Worm (Caenorhabditis elegans) whole organism, L1 larva: ENCODE data around the gene ZC155.4.

ENCODE experiments used
- C04F5.9 ChIP-seq: sonication (generic microtip); optimal IDR thresholded peaks from 2 replicates; lab custom pipeline; 2016; ENCODE audit warnings: missing genetic modification characterization, missing compliant biosample characterization
- C16A3.4 ChIP-seq: fragments of 150-350 bp; optimal IDR thresholded peaks from 2 replicates; lab custom pipeline; 2014; ENCODE audit warnings: missing biosample characterization, missing genetic modification characterization
- C34B4.2 ChIP-seq: sonication (generic microtip); optimal IDR thresholded peaks from 2 replicates; lab custom pipeline; 2017; ENCODE audit warnings: mild to moderate bottlenecking, missing genetic modification characterization, missing compliant biosample characterization
- F16B12.6 ChIP-seq: fragments of 150-350 bp; optimal IDR thresholded peaks from 2 replicates; lab custom pipeline; 2014; ENCODE audit warnings: missing biosample characterization, missing genetic modification characterization
- Y116A8C.19 ChIP-seq: sonication (generic microtip); optimal IDR thresholded peaks from 2 replicates; lab custom pipeline; 2016; ENCODE audit warnings: missing compliant biosample characterization, missing genetic modification characterization, borderline replicate concordance
- alr-1 ChIP-seq: fragments of 200-800 bp; sonication (Bioruptor generic); optimal IDR thresholded peaks from 2 replicates; lab custom pipeline; 2018; ENCODE audit warnings: borderline replicate concordance, mild to moderate bottlenecking, missing genetic modification characterization, missing compliant biosample characterization
- ces-1 ChIP-seq: fragments of 150-350 bp; optimal IDR thresholded peaks from 2 replicates; lab custom pipeline; 2014; ENCODE audit warnings: missing biosample characterization, missing genetic modification reagents, missing genetic modification characterization
- efl-1 ChIP-seq, 4 experiments: fragments of 150-350 bp; optimal IDR thresholded peaks in 3 of 4; peaks in 1 of 4; 1 replicate in 1 of 4; 2 replicates in 3 of 4; lab custom pipeline; 2014; ENCODE audit warnings: missing biosample characterization in 2 of 4, missing genetic modification characterization in 2 of 4, missing genetic modification reagents in 2 of 4
- efl-3 ChIP-seq: fragments of 200-800 bp; sonication (Bioruptor generic); optimal IDR thresholded peaks from 2 replicates; lab custom pipeline; 2018; ENCODE audit warnings: mild to moderate bottlenecking, missing genetic modification characterization, missing compliant biosample characterization
- egl-13 ChIP-seq: sonication (generic microtip); optimal IDR thresholded peaks from 2 replicates; lab custom pipeline; 2016; ENCODE audit warnings: missing genotype, missing genetic modification reagents, missing genetic modification characterization, missing compliant biosample characterization
- elt-2 ChIP-seq: sonication (generic microtip); optimal IDR thresholded peaks from 2 replicates; lab custom pipeline; 2016; ENCODE audit warnings: missing genetic modification characterization, mild to moderate bottlenecking, inconsistent platforms, missing compliant biosample characterization, missing genetic modification reagents
- elt-3 ChIP-seq, 6 experiments: fragments of 150-350 bp in 1 of 6; sonication (generic microtip); optimal IDR thresholded peaks; 2 replicates each; lab custom pipeline; 2017 to 2018; ENCODE audit warnings: missing biosample characterization in 6 of 6, missing genetic modification characterization in 6 of 6, inconsistent platforms in 1 of 6
- ets-5 ChIP-seq: fragments of 200-800 bp; sonication (Bioruptor generic); IDR thresholded peaks from 2 replicates; pipeline ENCODE4 v1.3.6; 2022; ENCODE audit warnings: missing genetic modification characterization, missing compliant biosample characterization
- grh-1 ChIP-seq: fragments of 200-800 bp; sonication (Bioruptor generic); IDR thresholded peaks from 2 replicates; pipeline ENCODE4 v1.3.6; 2022; ENCODE audit warnings: missing genetic modification reagents, missing genetic modification characterization, missing compliant biosample characterization
- isw-1 ChIP-seq: fragments of 200-800 bp; sonication (Bioruptor generic); IDR thresholded peaks from 2 replicates; pipeline ENCODE4 v1.3.6; 2022; ENCODE audit warnings: missing genetic modification characterization, missing compliant biosample characterization
- jun-1 ChIP-seq: fragments of 150-350 bp; optimal IDR thresholded peaks from 2 replicates; lab custom pipeline; 2014; ENCODE audit warnings: missing biosample characterization, missing genetic modification reagents, missing genetic modification characterization
- lin-13 ChIP-seq: fragments of 150-350 bp; optimal IDR thresholded peaks from 2 replicates; lab custom pipeline; 2014; ENCODE audit warnings: missing biosample characterization, missing genetic modification reagents, missing genetic modification characterization
- lin-14 ChIP-seq: fragments of 200-800 bp; sonication (Bioruptor generic); optimal IDR thresholded peaks from 2 replicates; lab custom pipeline; 2018; ENCODE audit warnings: mild to moderate bottlenecking, missing genetic modification characterization, moderate library complexity, missing compliant biosample characterization
- lin-35 ChIP-seq, 2 experiments: fragments of 150-350 bp; optimal IDR thresholded peaks; 2 replicates each; lab custom pipeline; 2014; ENCODE audit warnings: missing biosample characterization in 2 of 2, missing genetic modification characterization in 2 of 2, missing genetic modification reagents in 2 of 2
- lin-39 ChIP-seq: fragments of 150-350 bp; optimal IDR thresholded peaks from 2 replicates; lab custom pipeline; 2014; ENCODE audit warnings: missing biosample characterization, missing genetic modification reagents, missing genetic modification characterization
- lir-3 ChIP-seq: sonication (generic microtip); optimal IDR thresholded peaks from 2 replicates; lab custom pipeline; 2016; ENCODE audit warnings: mild to moderate bottlenecking, missing genetic modification characterization, moderate library complexity, missing compliant biosample characterization; ENCODE audit not compliant: poor library complexity
- lsy-2 ChIP-seq, 2 experiments: fragments of 150-350 bp; optimal IDR thresholded peaks; 2 replicates each; lab custom pipeline; 2014; ENCODE audit warnings: missing biosample characterization in 2 of 2, missing genetic modification characterization in 2 of 2
- mab-9 ChIP-seq: fragments of 200-800 bp; sonication (Bioruptor generic); IDR thresholded peaks from 2 replicates; pipeline ENCODE4 v1.3.6; 2022; ENCODE audit warnings: missing genetic modification reagents, missing genetic modification characterization, missing compliant biosample characterization
- nhr-12 ChIP-seq: sonication (generic microtip); optimal IDR thresholded peaks from 2 replicates; lab custom pipeline; 2017; ENCODE audit warnings: missing biosample characterization, missing genetic modification characterization
- nhr-19 ChIP-seq: fragments of 200-800 bp; sonication (Bioruptor generic); conservative IDR thresholded peaks from 2 replicates; pipeline ENCODE4 v1.3.6; 2022; ENCODE audit warnings: missing genetic modification characterization, missing compliant biosample characterization
- nhr-20 ChIP-seq: sonication (generic microtip); optimal IDR thresholded peaks from 2 replicates; lab custom pipeline; 2016; ENCODE audit warnings: mild to moderate bottlenecking, missing genetic modification characterization, missing compliant biosample characterization
- nhr-28 ChIP-seq: fragments of 150-350 bp; optimal IDR thresholded peaks from 2 replicates; lab custom pipeline; 2014; ENCODE audit warnings: missing biosample characterization, missing genetic modification characterization
- nhr-47 ChIP-seq: sonication (generic microtip); optimal IDR thresholded peaks from 2 replicates; lab custom pipeline; 2016; ENCODE audit warnings: mild to moderate bottlenecking, missing genetic modification characterization, moderate library complexity, missing compliant biosample characterization
- nhr-71 ChIP-seq: sonication (generic microtip); optimal IDR thresholded peaks from 2 replicates; lab custom pipeline; 2016; ENCODE audit warnings: mild to moderate bottlenecking, missing genetic modification characterization, moderate library complexity, missing compliant biosample characterization
- nhr-76 ChIP-seq: sonication (generic microtip); optimal IDR thresholded peaks from 2 replicates; lab custom pipeline; 2017; ENCODE audit warnings: missing biosample characterization, missing genetic modification characterization
- nhr-85 ChIP-seq: sonication (generic microtip); peaks from one replicate; lab custom pipeline; 2016; ENCODE audit warnings: missing genetic modification characterization, inconsistent platforms, missing compliant biosample characterization
- nhr-90 ChIP-seq: sonication (generic microtip); optimal IDR thresholded peaks from 2 replicates; lab custom pipeline; 2016; ENCODE audit warnings: mild to moderate bottlenecking, missing genetic modification characterization, missing compliant biosample characterization; ENCODE audit not compliant: poor library complexity
- pag-3 ChIP-seq: sonication (generic microtip); optimal IDR thresholded peaks from 2 replicates; lab custom pipeline; 2017; ENCODE audit warnings: missing genetic modification characterization, mild to moderate bottlenecking, missing compliant biosample characterization, antibody characterized with exemption, borderline replicate concordance; ENCODE audit not compliant: insufficient read depth
- pqm-1 ChIP-seq: sonication (generic microtip); optimal IDR thresholded peaks from 3 replicates; lab custom pipeline; 2017; ENCODE audit warnings: missing biosample characterization, missing genetic modification characterization
- snpc-4 ChIP-seq: fragments of 150-350 bp; optimal IDR thresholded peaks from 2 replicates; lab custom pipeline; 2014; ENCODE audit warnings: missing biosample characterization, missing genetic modification characterization
- snu-23 ChIP-seq: sonication (generic microtip); optimal IDR thresholded peaks from 2 replicates; lab custom pipeline; 2016; ENCODE audit warnings: missing genetic modification characterization, missing compliant biosample characterization
- sup-37 ChIP-seq: fragments of 200-800 bp; sonication (Bioruptor generic); optimal IDR thresholded peaks from 2 replicates; lab custom pipeline; 2018; ENCODE audit warnings: mild to moderate bottlenecking, missing genetic modification characterization, missing compliant biosample characterization
- tbx-2 ChIP-seq: sonication (generic microtip); optimal IDR thresholded peaks from 2 replicates; lab custom pipeline; 2016; ENCODE audit warnings: missing genetic modification characterization, missing compliant biosample characterization
- tlp-1 ChIP-seq: fragments of 150-350 bp; optimal IDR thresholded peaks from 2 replicates; lab custom pipeline; 2014; ENCODE audit warnings: missing biosample characterization, missing genetic modification characterization
- unc-30 ChIP-seq: sonication (generic microtip); optimal IDR thresholded peaks from 2 replicates; lab custom pipeline; 2017; ENCODE audit warnings: missing biosample characterization, missing genetic modification characterization
- unc-62 ChIP-seq: fragments of 150-350 bp; optimal IDR thresholded peaks from 2 replicates; lab custom pipeline; 2014; ENCODE audit warnings: missing biosample characterization, missing genetic modification reagents, missing genetic modification characterization
- zag-1 ChIP-seq: fragments of 150-350 bp; optimal IDR thresholded peaks from 2 replicates; lab custom pipeline; 2014; ENCODE audit warnings: missing biosample characterization, missing genetic modification characterization
- zip-4 ChIP-seq: fragments of 200-800 bp; sonication (Bioruptor generic); optimal IDR thresholded peaks from 2 replicates; lab custom pipeline; 2018; ENCODE audit warnings: mild to moderate bottlenecking, missing genetic modification characterization, moderate library complexity, missing compliant biosample characterization
- ztf-11 ChIP-seq, 2 experiments: sonication (generic microtip); optimal IDR thresholded peaks; 2 replicates each; lab custom pipeline; 2016 to 2017; ENCODE audit warnings: missing genetic modification characterization in 2 of 2, missing biosample characterization in 1 of 2, missing compliant biosample characterization in 1 of 2
- ztf-4 ChIP-seq: fragments of 150-350 bp; optimal IDR thresholded peaks from 2 replicates; lab custom pipeline; 2014; ENCODE audit warnings: missing biosample characterization, missing genetic modification characterization

ZC155.4 gene

DNA sequence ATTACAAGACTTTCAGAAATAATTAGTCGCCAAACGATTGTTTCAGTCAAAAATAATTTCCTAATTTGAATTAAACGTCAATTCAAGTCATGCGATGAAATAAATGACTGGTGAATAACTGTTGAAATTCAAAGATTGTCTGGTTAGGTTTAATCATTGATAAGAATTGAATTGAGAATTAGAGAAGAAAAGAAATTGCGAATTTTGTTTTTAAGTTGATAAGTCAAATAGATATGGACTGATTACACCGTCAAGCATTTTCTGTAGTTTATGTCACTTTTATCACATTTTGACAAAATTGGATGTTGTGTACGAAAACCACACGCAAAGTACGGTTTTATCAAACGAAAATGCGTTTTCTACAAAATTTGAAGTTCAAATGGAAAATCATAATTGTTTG, 14.0 kb downstream of the ZC155.4 start:
- TF ChIP-seq C16A3.4, result peak; percentile 3
- peak; percentile 72 for TF ChIP-seq nhr-85 (tag; lab: Kevin White, UChicago)
- TF ChIP-seq lir-3, result peak; percentile 3
- peak; percentile 48 for TF ChIP-seq lin-14
- no peak for TF ChIP-seq unc-62 (GFP tag; lab: Kevin White, UChicago)
- TF ChIP-seq nhr-71 (tag; lab: Kevin White, UChicago), result peak; percentile 50
- TF ChIP-seq isw-1 (GFP tag; lab: Robert Waterston, UW), result no peak
- TF ChIP-seq lsy-2 (tag; optimal IDR thresholded peaks at IDR 0.05; lab: Kevin White, UChicago), result peak in 1 of 2 experiments; percentile 35
- peak in 1 of 2 experiments; percentile 62 for TF ChIP-seq lin-35 (GFP tag; optimal IDR thresholded peaks at IDR 0.05; lab: Kevin White, UChicago)
- no peak for TF ChIP-seq efl-3 (GFP tag; lab: Kevin White, UChicago)
- peak in 5 of 6 experiments; percentile 75 to 95 (median 83) for TF ChIP-seq elt-3 (tag; optimal IDR thresholded peaks at IDR 0.05; lab: Kevin White, UChicago)
- no peak for TF ChIP-seq ets-5 (GFP tag; lab: Robert Waterston, UW)
- peak; percentile 4 for TF ChIP-seq tbx-2 (tag; lab: Kevin White, UChicago)
- peak; percentile 18 for TF ChIP-seq snu-23
- TF ChIP-seq nhr-90 (tag; lab: Kevin White, UChicago), result peak; percentile 40
- no peak for TF ChIP-seq unc-30
- TF ChIP-seq nhr-28 (tag; lab: Kevin White, UChicago), result no peak
- TF ChIP-seq elt-2 (tag; lab: Kevin White, UChicago), result peak; percentile 93
- no peak for TF ChIP-seq lin-13 (GFP tag; lab: Kevin White, UChicago)
- TF ChIP-seq mab-9 (GFP tag; lab: Robert Waterston, UW), result no peak
- no peak for TF ChIP-seq efl-1 (optimal IDR thresholded peaks at IDR 0.05; lab: Kevin White, UChicago)
- TF ChIP-seq efl-1 (GFP tag; optimal IDR thresholded peaks at IDR 0.05 in 1 of 2; lab: Kevin White, UChicago), result peak in 1 of 2 experiments; percentile 93
- no peak for TF ChIP-seq ztf-4
- TF ChIP-seq lin-39 (tag; lab: Kevin White, UChicago), result no peak
- no peak for TF ChIP-seq C34B4.2
- TF ChIP-seq nhr-20 (tag; lab: Kevin White, UChicago), result peak; percentile 73
- TF ChIP-seq nhr-19 (GFP tag; lab: Robert Waterston, UW), result 0 out of 2 replicates have a peak, but pooled peaks have one; percentile 11
- TF ChIP-seq sup-37, result no peak
- TF ChIP-seq ces-1, result no peak
- TF ChIP-seq ztf-11 (tag; optimal IDR thresholded peaks at IDR 0.05; lab: Kevin White, UChicago), result no peak
- peak; percentile 78 for TF ChIP-seq pqm-1 (tag; lab: Kevin White, UChicago)
- TF ChIP-seq snpc-4 (tag; lab: Kevin White, UChicago), result no peak
- TF ChIP-seq tlp-1, result peak; percentile 40
- no peak for TF ChIP-seq egl-13 (tag; lab: Kevin White, UChicago)
- TF ChIP-seq F16B12.6, result no peak
- no peak for TF ChIP-seq pag-3 (tag; lab: Kevin White, UChicago)
- TF ChIP-seq nhr-47 (tag; lab: Kevin White, UChicago), result no peak
- peak; percentile 12 for TF ChIP-seq jun-1 (tag; lab: Kevin White, UChicago)
- no peak for TF ChIP-seq nhr-76 (tag; lab: Kevin White, UChicago)
- no peak for TF ChIP-seq nhr-12 (tag; lab: Kevin White, UChicago)
- TF ChIP-seq grh-1 (GFP tag; lab: Robert Waterston, UW), result no peak
- TF ChIP-seq C04F5.9 (tag; lab: Kevin White, UChicago), result no peak
- no peak for TF ChIP-seq zip-4 (GFP tag; lab: Kevin White, UChicago)
- TF ChIP-seq zag-1 (tag; lab: Kevin White, UChicago), result no peak
- no peak for TF ChIP-seq alr-1
- no peak for TF ChIP-seq Y116A8C.19 (tag; lab: Kevin White, UChicago)
- TF ChIP-seq, all 84 proteins: peak for 18
